Worm (Caenorhabditis elegans) whole organism, young adult: ENCODE results near the gene E02H1.6.
A peak's percentile ranks its signal among the peaks of the same experiment; 100 is the strongest.

Experiments used
- C06A6.2 ChIP-seq: fragments of 200-800 bp; sonication (Bioruptor generic); conservative IDR thresholded peaks from 2 replicates; pipeline ENCODE4 v1.3.6; 2022; ENCODE audit warnings: missing genetic modification characterization, missing compliant biosample characterization
- D2030.7 ChIP-seq: fragments of 200-800 bp; sonication (Bioruptor generic); IDR thresholded peaks from 2 replicates; pipeline ENCODE4 v1.3.6; 2022; ENCODE audit warnings: missing genetic modification reagents, missing genetic modification characterization, missing compliant biosample characterization
- F22D6.2 ChIP-seq: sonication (generic microtip); optimal IDR thresholded peaks from 2 replicates; lab custom pipeline; 2016; ENCODE audit warnings: mild to moderate bottlenecking, missing genetic modification characterization, missing compliant biosample characterization
- F23B12.7 ChIP-seq: sonication (generic microtip); optimal IDR thresholded peaks from 2 replicates; lab custom pipeline; 2017; ENCODE audit warnings: missing genetic modification characterization, mild to moderate bottlenecking, missing compliant biosample characterization, antibody characterized with exemption, moderate library complexity; ENCODE audit not compliant: insufficient read depth
- F33H1.4 ChIP-seq: fragments of 200-800 bp; sonication (Bioruptor generic); IDR thresholded peaks from 2 replicates; pipeline ENCODE4 v1.3.6; 2022; ENCODE audit warnings: missing genetic modification reagents, missing genetic modification characterization, missing compliant biosample characterization
- F37B4.10 ChIP-seq: fragments of 200-800 bp; sonication (Bioruptor generic); IDR thresholded peaks from 2 replicates; pipeline ENCODE4 v1.3.6; 2022; ENCODE audit warnings: missing genetic modification characterization, missing compliant biosample characterization
- F52B5.7 ChIP-seq: sonication (generic microtip); optimal IDR thresholded peaks from 2 replicates; lab custom pipeline; 2016; ENCODE audit warnings: mild to moderate bottlenecking, missing genetic modification characterization, missing compliant biosample characterization
- F57A8.1 ChIP-seq: fragments of 200-800 bp; sonication (Bioruptor generic); optimal IDR thresholded peaks from 2 replicates; lab custom pipeline; 2018; ENCODE audit warnings: mild to moderate bottlenecking, missing genetic modification characterization, moderate library complexity, missing compliant biosample characterization
- K11D2.4 ChIP-seq: fragments of 200-800 bp; sonication (Bioruptor generic); IDR thresholded peaks from 2 replicates; pipeline ENCODE4 v1.3.6; 2022; ENCODE audit warnings: missing genetic modification reagents, missing genetic modification characterization, missing compliant biosample characterization
- K12H6.12 ChIP-seq: fragments of 200-800 bp; sonication (Bioruptor generic); optimal IDR thresholded peaks from 2 replicates; lab custom pipeline; 2018; ENCODE audit warnings: mild to moderate bottlenecking, missing genetic modification characterization, missing compliant biosample characterization
- T07F8.4 ChIP-seq: sonication (generic microtip); optimal IDR thresholded peaks from 2 replicates; lab custom pipeline; 2016; ENCODE audit warnings: mild to moderate bottlenecking, missing genetic modification characterization, moderate library complexity, missing compliant biosample characterization
- Y95B8A.8 ChIP-seq: fragments of 200-800 bp; sonication (Bioruptor generic); IDR thresholded peaks from 2 replicates; pipeline ENCODE4 v1.3.6; 2022; ENCODE audit warnings: missing genetic modification reagents, missing genetic modification characterization, missing compliant biosample characterization
- ZK185.1 ChIP-seq: sonication (generic microtip); optimal IDR thresholded peaks from 2 replicates; lab custom pipeline; 2016; ENCODE audit warnings: mild to moderate bottlenecking, missing genetic modification characterization, missing compliant biosample characterization; ENCODE audit not compliant: poor library complexity, severe bottlenecking
- akir-1 ChIP-seq: fragments of 200-800 bp; sonication (Bioruptor generic); optimal IDR thresholded peaks from 2 replicates; lab custom pipeline; 2018; ENCODE audit warnings: mild to moderate bottlenecking, missing genetic modification characterization, moderate library complexity, missing compliant biosample characterization
- aptf-2 ChIP-seq: fragments of 200-800 bp; sonication (Bioruptor generic); conservative IDR thresholded peaks from 2 replicates; pipeline ENCODE4 v1.3.6; 2022; ENCODE audit warnings: missing genetic modification reagents, missing genetic modification characterization, missing compliant biosample characterization
- aptf-3 ChIP-seq: fragments of 200-800 bp; sonication (Bioruptor generic); IDR thresholded peaks from 2 replicates; pipeline ENCODE4 v1.3.6; 2022; ENCODE audit warnings: missing genetic modification characterization, missing compliant biosample characterization
- atf-7 ChIP-seq: sonication (generic microtip); optimal IDR thresholded peaks from 2 replicates; lab custom pipeline; 2017; ENCODE audit warnings: mild to moderate bottlenecking, missing genetic modification characterization, missing compliant biosample characterization
- athp-1 ChIP-seq: sonication (generic microtip); optimal IDR thresholded peaks from 2 replicates; lab custom pipeline; 2017; ENCODE audit warnings: mild to moderate bottlenecking, missing genetic modification characterization, missing compliant biosample characterization
- attf-6 ChIP-seq: fragments of 200-800 bp; sonication (Bioruptor generic); IDR thresholded peaks from 2 replicates; pipeline ENCODE4 v1.3.6; 2022; ENCODE audit warnings: missing genetic modification reagents, missing genetic modification characterization, missing compliant biosample characterization
- ccch-3 ChIP-seq: fragments of 200-800 bp; sonication (Bioruptor generic); optimal IDR thresholded peaks from 2 replicates; lab custom pipeline; 2018; ENCODE audit warnings: mild to moderate bottlenecking, missing genetic modification characterization, missing compliant biosample characterization
- cebp-1 ChIP-seq, 2 experiments: fragments of 200-800 bp in 1 of 2; sonication (Bioruptor generic) in 1 of 2; sonication (generic microtip) in 1 of 2; IDR thresholded peaks in 1 of 2; optimal IDR thresholded peaks in 1 of 2; 2 replicates each; pipeline versions ENCODE4 v1.3.6 to Lab custom; 2017 to 2022; ENCODE audit warnings: missing compliant biosample characterization in 2 of 2, missing genetic modification characterization in 2 of 2, mild to moderate bottlenecking in 1 of 2, missing genetic modification reagents in 1 of 2, moderate library complexity in 1 of 2
- cebp-2 ChIP-seq: fragments of 200-800 bp; sonication (Bioruptor generic); IDR thresholded peaks from 2 replicates; pipeline ENCODE4 v1.3.6; 2022; ENCODE audit warnings: missing genetic modification characterization, missing compliant biosample characterization
- ceh-100 ChIP-seq: fragments of 200-800 bp; sonication (Bioruptor generic); IDR thresholded peaks from 2 replicates; pipeline ENCODE4 v1.3.6; 2022; ENCODE audit warnings: missing genetic modification reagents, missing genetic modification characterization, missing compliant biosample characterization
- ceh-27 ChIP-seq: fragments of 200-800 bp; sonication (Bioruptor generic); optimal IDR thresholded peaks from 2 replicates; lab custom pipeline; 2018; ENCODE audit warnings: mild to moderate bottlenecking, missing genetic modification characterization, moderate library complexity, missing compliant biosample characterization
- ceh-79 ChIP-seq: sonication (generic microtip); optimal IDR thresholded peaks from 2 replicates; lab custom pipeline; 2017; ENCODE audit warnings: mild to moderate bottlenecking, missing genetic modification characterization, missing compliant biosample characterization
- chd-7 ChIP-seq: sonication (generic microtip); optimal IDR thresholded peaks from 2 replicates; lab custom pipeline; 2016; ENCODE audit warnings: mild to moderate bottlenecking, missing genetic modification characterization, moderate library complexity, missing compliant biosample characterization
- hlh-26 ChIP-seq: fragments of 200-800 bp; sonication (Bioruptor generic); conservative IDR thresholded peaks from 2 replicates; pipeline ENCODE4 v1.3.6; 2022; ENCODE audit warnings: missing genetic modification reagents, missing genetic modification characterization, missing compliant biosample characterization
- hmg-1.2 ChIP-seq: fragments of 200-800 bp; sonication (Bioruptor generic); IDR thresholded peaks from 2 replicates; pipeline ENCODE4 v1.3.6; 2022; ENCODE audit warnings: missing genetic modification reagents, missing genetic modification characterization, missing compliant biosample characterization
- hsf-1 ChIP-seq: fragments of 200-800 bp; sonication (Bioruptor generic); IDR thresholded peaks from 2 replicates; pipeline ENCODE4 v1.3.6; 2022; ENCODE audit warnings: missing genetic modification reagents, missing genetic modification characterization, missing compliant biosample characterization
- lag-1 ChIP-seq: fragments of 200-800 bp; sonication (Bioruptor generic); IDR thresholded peaks from 2 replicates; pipeline ENCODE4 v1.3.6; 2022; ENCODE audit warnings: missing genetic modification reagents, missing genetic modification characterization, missing compliant biosample characterization
- let-526 ChIP-seq: fragments of 200-800 bp; sonication (Bioruptor generic); IDR thresholded peaks from 2 replicates; pipeline ENCODE4 v1.3.6; 2022; ENCODE audit warnings: missing genetic modification reagents, missing genetic modification characterization, missing compliant biosample characterization
- lin-35 ChIP-seq, 3 experiments: fragments of 150-350 bp in 2 of 3; sonication (generic microtip) in 1 of 3; optimal IDR thresholded peaks; 2 replicates each; lab custom pipeline; 2014 to 2018; ENCODE audit warnings: missing biosample characterization in 3 of 3, missing genetic modification characterization in 3 of 3, missing genetic modification reagents in 3 of 3
- lir-1 ChIP-seq: fragments of 200-800 bp; sonication (Bioruptor generic); conservative IDR thresholded peaks from 2 replicates; pipeline ENCODE4 v1.3.6; 2022; ENCODE audit warnings: missing genetic modification reagents, missing genetic modification characterization, missing compliant biosample characterization
- lsl-1 ChIP-seq: fragments of 200-800 bp; sonication (Bioruptor generic); optimal IDR thresholded peaks from 2 replicates; lab custom pipeline; 2018; ENCODE audit warnings: mild to moderate bottlenecking, missing genetic modification characterization, moderate library complexity, missing compliant biosample characterization
- lsy-27 ChIP-seq: sonication (generic microtip); optimal IDR thresholded peaks from 2 replicates; lab custom pipeline; 2017; ENCODE audit warnings: missing genetic modification characterization, mild to moderate bottlenecking, missing compliant biosample characterization, antibody characterized with exemption, missing genotype, borderline replicate concordance; ENCODE audit not compliant: insufficient read depth
- madf-8 ChIP-seq: fragments of 200-800 bp; sonication (Bioruptor generic); conservative IDR thresholded peaks from 2 replicates; pipeline ENCODE4 v1.3.6; 2022; ENCODE audit warnings: missing genetic modification reagents, missing genetic modification characterization, missing compliant biosample characterization
- nhr-80 ChIP-seq: sonication (generic microtip); optimal IDR thresholded peaks from 2 replicates; lab custom pipeline; 2016; ENCODE audit warnings: missing genetic modification characterization, missing compliant biosample characterization
- pha-4 ChIP-seq: fragments of 150-350 bp; sonication (generic microtip); optimal IDR thresholded peaks from 2 replicates; lab custom pipeline; 2014; ENCODE audit warnings: missing biosample characterization, missing genetic modification reagents, missing genetic modification characterization
- rcor-1 ChIP-seq: fragments of 200-800 bp; sonication (Bioruptor generic); IDR thresholded peaks from 2 replicates; pipeline ENCODE4 v1.3.6; 2022; ENCODE audit warnings: missing genetic modification reagents, missing genetic modification characterization, missing compliant biosample characterization
- repo-1 ChIP-seq: sonication (generic microtip); optimal IDR thresholded peaks from 2 replicates; lab custom pipeline; 2017; ENCODE audit warnings: mild to moderate bottlenecking, missing genetic modification characterization, missing compliant biosample characterization
- sdz-38 ChIP-seq: sonication (generic microtip); optimal IDR thresholded peaks from 2 replicates; lab custom pipeline; 2016; ENCODE audit warnings: missing genotype, missing genetic modification characterization, missing compliant biosample characterization
- snpc-3.4 ChIP-seq: sonication (generic microtip); optimal IDR thresholded peaks from 2 replicates; lab custom pipeline; 2017; ENCODE audit warnings: missing genetic modification characterization, mild to moderate bottlenecking, missing compliant biosample characterization, antibody characterized with exemption, moderate library complexity, missing genotype, missing genetic modification reagents
- tbp1 ChIP-seq: fragments of 200-800 bp; sonication (Bioruptor generic); optimal IDR thresholded peaks from 2 replicates; lab custom pipeline; 2018; ENCODE audit warnings: mild to moderate bottlenecking, missing genetic modification characterization, missing compliant biosample characterization
- tbx-9 ChIP-seq: sonication (generic microtip); optimal IDR thresholded peaks from 2 replicates; lab custom pipeline; 2016; ENCODE audit warnings: borderline replicate concordance, missing genetic modification characterization, inconsistent platforms, missing compliant biosample characterization
- unc-62 ChIP-seq: fragments of 150-350 bp; optimal IDR thresholded peaks from 2 replicates; lab custom pipeline; 2014; ENCODE audit warnings: missing biosample characterization, missing genetic modification reagents, missing genetic modification characterization
- xnd-1 ChIP-seq: sonication (generic microtip); optimal IDR thresholded peaks from 2 replicates; lab custom pipeline; 2016; ENCODE audit warnings: missing genotype, missing genetic modification reagents, missing genetic modification characterization, missing compliant biosample characterization
- zim-3 ChIP-seq: sonication (generic microtip); optimal IDR thresholded peaks from 2 replicates; lab custom pipeline; 2017; ENCODE audit warnings: mild to moderate bottlenecking, missing genetic modification characterization, moderate library complexity, missing compliant biosample characterization
- ztf-6 ChIP-seq: fragments of 200-800 bp; sonication (Bioruptor generic); IDR thresholded peaks from 2 replicates; pipeline ENCODE4 v1.3.6; 2022; ENCODE audit warnings: missing genetic modification reagents, missing genetic modification characterization, missing compliant biosample characterization

The E02H1.6 gene

DNA sequence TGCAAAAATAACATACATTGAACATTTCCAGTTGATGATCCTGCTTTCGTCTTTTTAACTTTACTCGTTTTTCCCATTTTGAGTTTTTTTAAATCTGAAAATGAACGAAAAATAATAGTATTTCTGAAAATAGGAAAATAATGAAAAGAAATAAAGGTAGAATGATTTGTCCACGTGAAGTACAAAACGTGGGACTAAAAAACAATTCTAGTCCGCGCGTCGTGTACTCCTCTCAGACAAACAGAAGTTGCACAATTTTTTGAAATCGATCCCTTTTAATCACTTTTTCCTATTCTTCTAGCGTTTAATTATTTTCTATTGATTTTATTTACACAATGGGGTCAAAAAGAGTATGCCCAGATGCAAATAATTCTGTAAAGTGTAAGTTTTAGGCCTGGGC is 5.4 kb upstream of the E02H1.6 start, which contains the start of the genes E02H1.1 and tag-124:
Gene E02H1.1, minus strand, starts transcription at position 94 of the 400 bp plus-strand sequence.
Gene tag-124, plus strand, starts transcription at position 222 of the 400 bp plus-strand sequence.
- TF ChIP-seq F23B12.7 (tag; lab: Kevin White, UChicago) (no peak), lsl-1 (GFP tag; lab: Kevin White, UChicago) (peak; percentile 27), ztf-6 (0 out of 2 replicates have a peak, but pooled peaks have one; percentile 34), F52B5.7 (no peak), let-526 (no peak), chd-7 (tag; lab: Kevin White, UChicago) (peak; percentile 29), K11D2.4 (GFP tag; lab: Robert Waterston, UW) (peak; percentile 76; the same call in 1 of the 2 replicates), hmg-1.2 (GFP tag; lab: Robert Waterston, UW) (no peak), lin-35 (GFP tag; optimal IDR thresholded peaks at IDR 0.05; lab: Kevin White, UChicago) (peak in 1 of 3 experiments; percentile 48), ccch-3 (GFP tag; lab: Kevin White, UChicago) (peak; percentile 5), tbp1 (peak; percentile 21), zim-3 (tag; lab: Kevin White, UChicago) (no peak), F33H1.4 (GFP tag; lab: Robert Waterston, UW) (peak; percentile 57), ceh-27 (GFP tag; lab: Kevin White, UChicago) (peak; percentile 69), F57A8.1 (GFP tag; lab: Kevin White, UChicago) (no peak), lag-1 (GFP tag; lab: Robert Waterston, UW) (no peak), cebp-1 (GFP tag; IDR thresholded peaks at IDR 0.05; lab: Robert Waterston, UW) (no peak), cebp-1 (tag; optimal IDR thresholded peaks at IDR 0.05; lab: Kevin White, UChicago) (peak; percentile 58), pha-4 (tag; lab: Kevin White, UChicago) (no peak), tbx-9 (no peak), hsf-1 (GFP tag; lab: Robert Waterston, UW) (no peak), C06A6.2 (GFP tag; lab: Robert Waterston, UW) (no peak), K12H6.12 (peak; percentile 48), sdz-38 (tag; lab: Kevin White, UChicago) (no peak), ceh-79 (tag; lab: Kevin White, UChicago) (no peak), snpc-3.4 (peak; percentile 60), rcor-1 (peak; percentile 62), T07F8.4 (tag; lab: Kevin White, UChicago) (no peak), cebp-2 (GFP tag; lab: Robert Waterston, UW) (no peak), lir-1 (peak; percentile 50; the same call in 1 of the 2 replicates), F22D6.2 (tag; lab: Kevin White, UChicago) (no peak), hlh-26 (GFP tag; lab: Robert Waterston, UW) (no peak), repo-1 (tag; lab: Kevin White, UChicago) (no peak), F37B4.10 (no peak), aptf-2 (GFP tag; lab: Robert Waterston, UW) (no peak), Y95B8A.8 (no peak), D2030.7 (no peak), madf-8 (GFP tag; lab: Robert Waterston, UW) (peak; percentile 29; the same call in 1 of the 2 replicates), atf-7 (tag; lab: Kevin White, UChicago) (no peak), nhr-80 (tag; lab: Kevin White, UChicago) (no peak), ZK185.1 (peak; percentile 93), attf-6 (0 out of 2 replicates have a peak, but pooled peaks have one; percentile 31), xnd-1 (tag; lab: Kevin White, UChicago) (peak; percentile 2), lsy-27 (tag; lab: Kevin White, UChicago) (no peak), unc-62 (GFP tag; lab: Kevin White, UChicago) (no peak), ceh-100 (peak; percentile 57), athp-1 (peak; percentile 44), aptf-3 (GFP tag; lab: Robert Waterston, UW) (no peak), akir-1 (peak; percentile 33)
